Fruit fly (Drosophila melanogaster) whole organism, embryonic: ENCODE data around the gene CG33490.

Source experiments
- Antp ChIP-seq: fragments of 200-800 bp; sonication (Bioruptor generic); optimal IDR thresholded peaks from 3 replicates; lab custom pipeline; 2016; ENCODE audit warnings: missing biosample characterization, missing genetic modification characterization
- Blimp-1 ChIP-seq: fragments of 200-800 bp; sonication (Bioruptor generic); optimal IDR thresholded peaks from 3 replicates; lab custom pipeline; 2018; ENCODE audit warnings: missing biosample characterization, missing genetic modification characterization, mild to moderate bottlenecking, moderate library complexity, missing genetic modification reagents
- CG11695 ChIP-seq: fragments of 200-800 bp; sonication (Bioruptor generic); IDR thresholded peaks from 3 replicates; pipeline ENCODE4 v1.3.6; 2022; ENCODE audit warnings: missing biosample characterization, missing genetic modification characterization
- CG12769 ChIP-seq: fragments of 200-800 bp; sonication (Bioruptor generic); optimal IDR thresholded peaks from 2 replicates; lab custom pipeline; 2019; ENCODE audit warnings: missing biosample characterization, mild to moderate bottlenecking, missing genetic modification characterization, moderate library complexity
- CG12942 ChIP-seq: fragments of 200-800 bp; sonication (Bioruptor generic); optimal IDR thresholded peaks from 3 replicates; lab custom pipeline; 2016; ENCODE audit warnings: missing biosample characterization, missing genetic modification characterization
- CG13123 ChIP-seq: fragments of 200-800 bp; sonication (Bioruptor generic); optimal IDR thresholded peaks from 2 replicates; lab custom pipeline; 2016; ENCODE audit warnings: missing biosample characterization, missing genetic modification characterization
- CG15011 ChIP-seq: fragments of 200-800 bp; sonication (Bioruptor generic); optimal IDR thresholded peaks from 3 replicates; lab custom pipeline; 2018; ENCODE audit warnings: missing biosample characterization, mild to moderate bottlenecking, missing genetic modification characterization
- CG15269 ChIP-seq: fragments of 200-800 bp; sonication (Bioruptor generic); optimal IDR thresholded peaks from 2 replicates; lab custom pipeline; 2018; ENCODE audit warnings: missing biosample characterization, mild to moderate bottlenecking, missing genetic modification characterization, moderate library complexity
- CG15514 ChIP-seq: fragments of 200-800 bp; sonication (Bioruptor generic); optimal IDR thresholded peaks from 3 replicates; lab custom pipeline; 2017; ENCODE audit warnings: missing biosample characterization, missing genetic modification characterization, mild to moderate bottlenecking, moderate library complexity, missing genetic modification reagents
- CG16779 ChIP-seq: fragments of 200-800 bp; sonication (Bioruptor generic); IDR thresholded peaks from 2 replicates; pipeline ENCODE4 v1.3.6; 2022; ENCODE audit warnings: missing biosample characterization, missing genetic modification characterization
- CG17361 ChIP-seq: fragments of 200-800 bp; sonication (Bioruptor generic); IDR thresholded peaks from 3 replicates; pipeline ENCODE4 v1.3.6; 2022; ENCODE audit warnings: missing biosample characterization, missing genetic modification characterization
- CG31365 ChIP-seq: fragments of 200-800 bp; sonication (Bioruptor generic); optimal IDR thresholded peaks from 2 replicates; lab custom pipeline; 2018; ENCODE audit warnings: missing biosample characterization, mild to moderate bottlenecking, missing genetic modification characterization
- CG34376 ChIP-seq: fragments of 200-800 bp; sonication (Bioruptor generic); optimal IDR thresholded peaks from 2 replicates; lab custom pipeline; 2018; ENCODE audit warnings: missing biosample characterization, mild to moderate bottlenecking, missing genetic modification characterization
- CG43689 ChIP-seq: fragments of 200-800 bp; sonication (Bioruptor generic); IDR thresholded peaks from 2 replicates; pipeline ENCODE4 v1.3.6; 2022; ENCODE audit warnings: missing biosample characterization, missing genetic modification characterization
- CG4617 ChIP-seq: fragments of 200-800 bp; sonication (Bioruptor generic); optimal IDR thresholded peaks from 3 replicates; lab custom pipeline; 2016; ENCODE audit warnings: missing biosample characterization, missing genetic modification characterization, borderline replicate concordance
- CG7786 ChIP-seq: fragments of 200-800 bp; sonication (Bioruptor generic); optimal IDR thresholded peaks from 2 replicates; lab custom pipeline; 2016; ENCODE audit warnings: missing biosample characterization, missing genetic modification characterization
- CG8089 ChIP-seq: fragments of 200-800 bp; sonication (Bioruptor generic); optimal IDR thresholded peaks from 3 replicates; lab custom pipeline; 2016; ENCODE audit warnings: missing biosample characterization, missing genetic modification characterization
- CG9215 ChIP-seq: fragments of 200-800 bp; sonication (Bioruptor generic); IDR thresholded peaks from 2 replicates; pipeline ENCODE4 v1.3.6; 2022; ENCODE audit warnings: missing biosample characterization, missing genetic modification characterization
- D19A ChIP-seq: fragments of 200-800 bp; optimal IDR thresholded peaks from 3 replicates; lab custom pipeline; 2019; ENCODE audit warnings: missing biosample characterization, mild to moderate bottlenecking, missing genetic modification characterization, moderate library complexity
- Dll ChIP-seq: fragments of 200-800 bp; sonication (Bioruptor generic); IDR thresholded peaks from 4 replicates; pipeline ENCODE4 v1.3.6; 2022; ENCODE audit warnings: missing biosample characterization, missing genetic modification characterization; ENCODE audit not compliant: partially characterized antibody
- GATAe ChIP-seq: fragments of 200-800 bp; sonication (Bioruptor generic); conservative IDR thresholded peaks from 2 replicates; pipeline ENCODE4 v1.3.6; 2022; ENCODE audit warnings: missing biosample characterization, missing genetic modification characterization
- H2.0 ChIP-seq: fragments of 200-800 bp; sonication (Bioruptor generic); IDR thresholded peaks from 2 replicates; pipeline ENCODE4 v1.3.6; 2022; ENCODE audit warnings: missing biosample characterization, missing genetic modification characterization
- HHEX ChIP-seq: fragments of 200-800 bp; sonication (Bioruptor generic); optimal IDR thresholded peaks from 3 replicates; lab custom pipeline; 2017; ENCODE audit warnings: missing biosample characterization, mild to moderate bottlenecking, missing genetic modification characterization, missing genetic modification reagents
- HLH3B ChIP-seq: fragments of 200-800 bp; sonication (Bioruptor generic); IDR thresholded peaks from 2 replicates; pipeline ENCODE4 v1.3.6; 2022; ENCODE audit warnings: missing biosample characterization, missing genetic modification characterization
- Oli ChIP-seq: fragments of 200-800 bp; sonication (Bioruptor generic); optimal IDR thresholded peaks from 2 replicates; lab custom pipeline; 2018; ENCODE audit warnings: missing biosample characterization, mild to moderate bottlenecking, missing genetic modification characterization, moderate library complexity
- PHDP ChIP-seq: fragments of 200-800 bp; sonication (Bioruptor generic); optimal IDR thresholded peaks from 3 replicates; lab custom pipeline; 2018; ENCODE audit warnings: missing biosample characterization, mild to moderate bottlenecking, missing genetic modification characterization, moderate library complexity
- Rfx ChIP-seq: fragments of 200-800 bp; sonication (Bioruptor generic); IDR thresholded peaks from 2 replicates; pipeline ENCODE4 v1.3.6; 2022; ENCODE audit warnings: missing biosample characterization, missing genetic modification characterization
- Tbp ChIP-seq: fragments of >200 bp; optimal IDR thresholded peaks from 2 replicates; lab custom pipeline; 2018; ENCODE audit warnings: missing biosample characterization, missing genetic modification characterization
- cad ChIP-seq: fragments of >200 bp; optimal IDR thresholded peaks from 2 replicates; lab custom pipeline; 2017; ENCODE audit warnings: missing biosample characterization, missing genetic modification characterization
- caup ChIP-seq: fragments of 200-800 bp; sonication (Bioruptor generic); optimal IDR thresholded peaks from 3 replicates; lab custom pipeline; 2017; ENCODE audit warnings: missing biosample characterization, mild to moderate bottlenecking, missing genetic modification characterization, moderate library complexity; ENCODE audit not compliant: severe bottlenecking
- disco-r ChIP-seq: fragments of 200-800 bp; sonication (Bioruptor generic); optimal IDR thresholded peaks from 2 replicates; lab custom pipeline; 2016; ENCODE audit warnings: missing biosample characterization, missing genetic modification characterization
- dm ChIP-seq: fragments of 200-800 bp; sonication (Bioruptor generic); optimal IDR thresholded peaks from 3 replicates; lab custom pipeline; 2016; ENCODE audit warnings: missing biosample characterization, missing genetic modification characterization
- ems ChIP-seq: fragments of 200-800 bp; sonication (Bioruptor generic); optimal IDR thresholded peaks from 3 replicates; lab custom pipeline; 2016; ENCODE audit warnings: missing biosample characterization, missing genetic modification characterization
- ewg ChIP-seq: fragments of 200-800 bp; sonication (Bioruptor generic); optimal IDR thresholded peaks from 3 replicates; lab custom pipeline; 2017; ENCODE audit warnings: mild to moderate bottlenecking, missing biosample characterization, missing genetic modification reagents, missing genetic modification characterization
- grau ChIP-seq: fragments of 200-800 bp; optimal IDR thresholded peaks from 3 replicates; lab custom pipeline; 2019; ENCODE audit warnings: missing biosample characterization, mild to moderate bottlenecking, missing genetic modification characterization, moderate library complexity
- jigr1 ChIP-seq: fragments of 200-800 bp; sonication (Bioruptor generic); IDR thresholded peaks from 3 replicates; pipeline ENCODE4 v1.3.6; 2022; ENCODE audit warnings: missing biosample characterization, missing genetic modification characterization
- kah ChIP-seq: fragments of 200-800 bp; sonication (Bioruptor generic); optimal IDR thresholded peaks from 2 replicates; lab custom pipeline; 2018; ENCODE audit warnings: missing biosample characterization, mild to moderate bottlenecking, missing genetic modification characterization
- kay ChIP-seq: fragments of 200-800 bp; sonication (Bioruptor generic); optimal IDR thresholded peaks from 2 replicates; lab custom pipeline; 2016; ENCODE audit warnings: missing biosample characterization, missing genetic modification characterization
- ken ChIP-seq: fragments of 200-800 bp; sonication (Bioruptor generic); IDR thresholded peaks from 3 replicates; pipeline ENCODE4 v1.3.6; 2022; ENCODE audit warnings: missing biosample characterization, missing genetic modification characterization
- lov ChIP-seq, 2 experiments: fragments of 200-800 bp in 1 of 2; fragments of >200 bp in 1 of 2; sonication (Bioruptor generic) in 1 of 2; IDR thresholded peaks in 1 of 2; optimal IDR thresholded peaks in 1 of 2; 2 replicates in 1 of 2; 3 replicates in 1 of 2; pipeline versions ENCODE4 v1.3.6 to Lab custom; 2017 to 2022; ENCODE audit warnings: missing biosample characterization in 1 of 2, missing genetic modification characterization in 1 of 2
- otp ChIP-seq: fragments of 200-800 bp; sonication (Bioruptor generic); IDR thresholded peaks from 3 replicates; pipeline ENCODE4, ENCODE4 v1.3.6; 2022; ENCODE audit warnings: missing biosample characterization, missing genetic modification characterization
- pan ChIP-seq, 4 experiments: fragments of >200 bp in 3 of 4; fragments of 200-800 bp in 1 of 4; sonication (Bioruptor generic) in 1 of 4; optimal IDR thresholded peaks in 3 of 4; IDR thresholded peaks in 1 of 4; 2 replicates each; pipeline versions ENCODE4 v1.3.6 to Lab custom; 2017 to 2022; ENCODE audit warnings: missing biosample characterization in 2 of 4, missing genetic modification characterization in 2 of 4, mixed read lengths in 1 of 4
- ranshi ChIP-seq: fragments of 200-800 bp; sonication (Bioruptor generic); IDR thresholded peaks from 2 replicates; pipeline ENCODE4 v1.3.6; 2022; ENCODE audit warnings: missing biosample characterization, missing genetic modification characterization
- sc ChIP-seq, 3 experiments: fragments of >200 bp in 2 of 3; fragments of 200-800 bp in 1 of 3; sonication (Bioruptor generic) in 1 of 3; optimal IDR thresholded peaks; 2 replicates in 2 of 3; 3 replicates in 1 of 3; lab custom pipeline; 2017; ENCODE audit warnings: mild to moderate bottlenecking in 1 of 3, missing biosample characterization in 1 of 3, missing genetic modification characterization in 1 of 3, missing genetic modification reagents in 1 of 3
- schlank ChIP-seq: fragments of 200-800 bp; sonication (Bioruptor generic); optimal IDR thresholded peaks from 2 replicates; lab custom pipeline; 2018; ENCODE audit warnings: missing biosample characterization, mild to moderate bottlenecking, missing genetic modification characterization
- slbo ChIP-seq: fragments of 200-800 bp; sonication (Bioruptor generic); IDR thresholded peaks from 2 replicates; pipeline ENCODE4 v1.3.6; 2022; ENCODE audit warnings: missing biosample characterization, missing genetic modification characterization
- stc ChIP-seq: fragments of 200-800 bp; sonication (Bioruptor generic); IDR thresholded peaks from 2 replicates; pipeline ENCODE4 v1.3.6; 2022; ENCODE audit warnings: missing biosample characterization, missing genetic modification characterization
- tin ChIP-seq: fragments of 200-800 bp; sonication (Bioruptor generic); optimal IDR thresholded peaks from 3 replicates; lab custom pipeline; 2016; ENCODE audit warnings: missing biosample characterization, missing genetic modification characterization
- vnd ChIP-seq: fragments of 200-800 bp; sonication (Bioruptor generic); IDR thresholded peaks from 3 replicates; pipeline ENCODE4 v1.3.6; 2022; ENCODE audit warnings: missing biosample characterization, missing genetic modification characterization; ENCODE audit not compliant: partially characterized antibody

CG33490 gene

dm6 chr3L:11536132-11536531 lies 38.3 kb downstream of the CG33490 start (continued):
- TF ChIP-seq schlank (tag; lab: Kevin White, UChicago) (no peak), cad (GFP tag; lab: Kevin White, UChicago) (no peak), grau (tag; lab: Kevin White, UChicago) (peak; percentile 13), Oli (tag; lab: Kevin White, UChicago) (peak; percentile 25), CG34376 (GFP tag; lab: Kevin White, UChicago) (no peak), CG16779 (GFP tag; lab: Robert Waterston, UW) (no peak), sc (optimal IDR thresholded peaks at IDR 0.05; lab: Kevin White, UChicago) (no peak), sc (GFP tag; optimal IDR thresholded peaks at IDR 0.05; lab: Kevin White, UChicago) (no peak), CG15011 (GFP tag; lab: Kevin White, UChicago) (no peak), Blimp-1 (GFP tag; lab: Kevin White, UChicago) (peak; percentile 24), stc (peak; percentile 33; the same call in 1 of the 2 replicates), kah (GFP tag; lab: Kevin White, UChicago) (no peak), ranshi (peak; percentile 59), otp (GFP tag; lab: Robert Waterston, UW) (0 out of 3 replicates have a peak, but pooled peaks have one; percentile 19), lov (optimal IDR thresholded peaks at IDR 0.05; lab: Kevin White, UChicago) (no peak), lov (GFP tag; IDR thresholded peaks at IDR 0.05; lab: Robert Waterston, UW) (no peak), D19A (tag; lab: Kevin White, UChicago) (no peak), CG8089 (no peak), dm (GFP tag; lab: Kevin White, UChicago) (no peak), CG7786 (GFP tag; lab: Kevin White, UChicago) (no peak), CG15514 (GFP tag; lab: Kevin White, UChicago) (peak; percentile 15), HHEX (GFP tag; lab: Kevin White, UChicago) (no peak), vnd (GFP tag; lab: Robert Waterston, UW) (no peak), ewg (no peak), HLH3B (GFP tag; lab: Robert Waterston, UW) (0 out of 2 replicates have a peak, but pooled peaks have one; percentile 24), GATAe (GFP tag; lab: Robert Waterston, UW) (no peak), CG15269 (tag; lab: Kevin White, UChicago) (peak; percentile 28), ems (GFP tag; lab: Kevin White, UChicago) (peak; percentile 5), CG43689 (no peak), PHDP (peak; percentile 11), disco-r (GFP tag; lab: Kevin White, UChicago) (no peak), CG31365 (tag; lab: Kevin White, UChicago) (no peak), CG12942 (GFP tag; lab: Kevin White, UChicago) (no peak), H2.0 (GFP tag; lab: Robert Waterston, UW) (no peak), pan (optimal IDR thresholded peaks at IDR 0.05; lab: Kevin White, UChicago) (no peak), pan (GFP tag; optimal IDR thresholded peaks at IDR 0.05 in 1 of 2, IDR thresholded peaks at IDR 0.05 in 1 of 2) (peak in 1 of 2 experiments; percentile 42), Antp (no peak), caup (GFP tag; lab: Kevin White, UChicago) (no peak), jigr1 (GFP tag; lab: Robert Waterston, UW) (no peak), ken (GFP tag; lab: Robert Waterston, UW) (no peak), CG17361 (0 out of 3 replicates have a peak, but pooled peaks have one; percentile 15), CG13123 (GFP tag; lab: Kevin White, UChicago) (no peak), CG12769 (tag; lab: Kevin White, UChicago) (no peak), kay (no peak), CG11695 (GFP tag; lab: Robert Waterston, UW) (no peak), CG9215 (GFP tag; lab: Robert Waterston, UW) (no peak), Rfx (GFP tag; lab: Robert Waterston, UW) (peak; percentile 47; the same call in 1 of the 2 replicates), tin (GFP tag; lab: Kevin White, UChicago) (no peak), slbo (GFP tag; lab: Robert Waterston, UW) (peak; percentile 49; the same call in 1 of the 2 replicates), Dll (GFP tag; lab: Robert Waterston, UW) (no peak), CG4617 (GFP tag; lab: Kevin White, UChicago) (no peak), Tbp (GFP tag; lab: Kevin White, UChicago) (no peak)
